Worm (Caenorhabditis elegans) whole organism, young adult: ENCODE results near the gene bas-1.

ENCODE experiments used
- B0019.2 ChIP-seq: fragments of 200-800 bp; sonication (Bioruptor generic); conservative IDR thresholded peaks from 2 replicates; pipeline ENCODE4 v1.3.6; 2022; ENCODE audit warnings: missing genetic modification reagents, missing genetic modification characterization, missing compliant biosample characterization
- B0336.3 ChIP-seq: fragments of 200-800 bp; sonication (Bioruptor generic); IDR thresholded peaks from 2 replicates; pipeline ENCODE4 v1.3.6; 2022; ENCODE audit warnings: missing genetic modification characterization, missing compliant biosample characterization
- C17E4.6 ChIP-seq: fragments of 200-800 bp; sonication (Bioruptor generic); IDR thresholded peaks from 2 replicates; pipeline ENCODE4 v1.3.6; 2022; ENCODE audit warnings: missing genetic modification reagents, missing genetic modification characterization, missing compliant biosample characterization
- F52B5.7 ChIP-seq: sonication (generic microtip); optimal IDR thresholded peaks from 2 replicates; lab custom pipeline; 2016; ENCODE audit warnings: mild to moderate bottlenecking, missing genetic modification characterization, missing compliant biosample characterization
- T07F8.4 ChIP-seq: sonication (generic microtip); optimal IDR thresholded peaks from 2 replicates; lab custom pipeline; 2016; ENCODE audit warnings: mild to moderate bottlenecking, missing genetic modification characterization, moderate library complexity, missing compliant biosample characterization
- Y79H2A.3 ChIP-seq: fragments of 200-800 bp; sonication (Bioruptor generic); conservative IDR thresholded peaks from 2 replicates; pipeline ENCODE4 v1.3.6; 2022; ENCODE audit warnings: missing genetic modification reagents, missing genetic modification characterization, missing compliant biosample characterization
- aptf-2 ChIP-seq: fragments of 200-800 bp; sonication (Bioruptor generic); conservative IDR thresholded peaks from 2 replicates; pipeline ENCODE4 v1.3.6; 2022; ENCODE audit warnings: missing genetic modification reagents, missing genetic modification characterization, missing compliant biosample characterization
- aptf-3 ChIP-seq: fragments of 200-800 bp; sonication (Bioruptor generic); IDR thresholded peaks from 2 replicates; pipeline ENCODE4 v1.3.6; 2022; ENCODE audit warnings: missing genetic modification characterization, missing compliant biosample characterization
- athp-1 ChIP-seq: sonication (generic microtip); optimal IDR thresholded peaks from 2 replicates; lab custom pipeline; 2017; ENCODE audit warnings: mild to moderate bottlenecking, missing genetic modification characterization, missing compliant biosample characterization
- attf-6 ChIP-seq: fragments of 200-800 bp; sonication (Bioruptor generic); IDR thresholded peaks from 2 replicates; pipeline ENCODE4 v1.3.6; 2022; ENCODE audit warnings: missing genetic modification reagents, missing genetic modification characterization, missing compliant biosample characterization
- bed-2 ChIP-seq: fragments of 200-800 bp; sonication (Bioruptor generic); IDR thresholded peaks from 2 replicates; pipeline ENCODE4 v1.3.6; 2022; ENCODE audit warnings: missing genetic modification reagents, missing genetic modification characterization, missing compliant biosample characterization
- cebp-2 ChIP-seq: fragments of 200-800 bp; sonication (Bioruptor generic); IDR thresholded peaks from 2 replicates; pipeline ENCODE4 v1.3.6; 2022; ENCODE audit warnings: missing genetic modification characterization, missing compliant biosample characterization
- ceh-100 ChIP-seq: fragments of 200-800 bp; sonication (Bioruptor generic); IDR thresholded peaks from 2 replicates; pipeline ENCODE4 v1.3.6; 2022; ENCODE audit warnings: missing genetic modification reagents, missing genetic modification characterization, missing compliant biosample characterization
- ceh-91 ChIP-seq: fragments of 200-800 bp; sonication (Bioruptor generic); IDR thresholded peaks from 2 replicates; pipeline ENCODE4 v1.3.6; 2022; ENCODE audit warnings: missing genetic modification reagents, missing genetic modification characterization, missing compliant biosample characterization
- die-1 ChIP-seq: sonication (generic microtip); optimal IDR thresholded peaks from 2 replicates; lab custom pipeline; 2016; ENCODE audit warnings: missing genotype, mild to moderate bottlenecking, missing genetic modification characterization, missing compliant biosample characterization
- dox-1 ChIP-seq: fragments of 200-800 bp; sonication (Bioruptor generic); IDR thresholded peaks from 2 replicates; pipeline ENCODE4 v1.3.6; 2022; ENCODE audit warnings: missing genetic modification reagents, missing genetic modification characterization, missing compliant biosample characterization
- ets-4 ChIP-seq: fragments of 200-800 bp; sonication (Bioruptor generic); optimal IDR thresholded peaks from 2 replicates; lab custom pipeline; 2018; ENCODE audit warnings: mild to moderate bottlenecking, missing genetic modification characterization, missing compliant biosample characterization
- fkh-3 ChIP-seq: sonication (generic microtip); optimal IDR thresholded peaks from 2 replicates; lab custom pipeline; 2016; ENCODE audit warnings: mild to moderate bottlenecking, missing genetic modification characterization, missing compliant biosample characterization
- hsf-1 ChIP-seq: fragments of 200-800 bp; sonication (Bioruptor generic); IDR thresholded peaks from 2 replicates; pipeline ENCODE4 v1.3.6; 2022; ENCODE audit warnings: missing genetic modification reagents, missing genetic modification characterization, missing compliant biosample characterization
- lir-1 ChIP-seq: fragments of 200-800 bp; sonication (Bioruptor generic); conservative IDR thresholded peaks from 2 replicates; pipeline ENCODE4 v1.3.6; 2022; ENCODE audit warnings: missing genetic modification reagents, missing genetic modification characterization, missing compliant biosample characterization
- madf-3 ChIP-seq: fragments of 200-800 bp; sonication (Bioruptor generic); IDR thresholded peaks from 2 replicates; pipeline ENCODE4 v1.3.6; 2022; ENCODE audit warnings: missing genetic modification reagents, missing genetic modification characterization, missing compliant biosample characterization
- madf-8 ChIP-seq: fragments of 200-800 bp; sonication (Bioruptor generic); conservative IDR thresholded peaks from 2 replicates; pipeline ENCODE4 v1.3.6; 2022; ENCODE audit warnings: missing genetic modification reagents, missing genetic modification characterization, missing compliant biosample characterization
- nfyb-1 ChIP-seq: fragments of 200-800 bp; sonication (Bioruptor generic); IDR thresholded peaks from 2 replicates; pipeline ENCODE4 v1.3.6; 2022; ENCODE audit warnings: missing genetic modification reagents, missing genetic modification characterization, missing compliant biosample characterization
- nhr-120 ChIP-seq: fragments of 200-800 bp; sonication (Bioruptor generic); IDR thresholded peaks from 2 replicates; pipeline ENCODE4 v1.3.6; 2022; ENCODE audit warnings: missing genetic modification characterization, missing compliant biosample characterization
- pha-4 ChIP-seq: fragments of 150-350 bp; sonication (generic microtip); optimal IDR thresholded peaks from 2 replicates; lab custom pipeline; 2014; ENCODE audit warnings: missing biosample characterization, missing genetic modification reagents, missing genetic modification characterization
- rec-8 ChIP-seq, 2 experiments: sonication (generic microtip); optimal IDR thresholded peaks; 2 replicates each; lab custom pipeline; 2016; ENCODE audit warnings: mild to moderate bottlenecking in 2 of 2, missing genetic modification characterization in 2 of 2, missing genetic modification reagents in 2 of 2, missing genotype in 2 of 2, missing biosample characterization in 1 of 2, missing compliant biosample characterization in 1 of 2, moderate library complexity in 1 of 2
- repo-1 ChIP-seq: sonication (generic microtip); optimal IDR thresholded peaks from 2 replicates; lab custom pipeline; 2017; ENCODE audit warnings: mild to moderate bottlenecking, missing genetic modification characterization, missing compliant biosample characterization
- sea-2 ChIP-seq: fragments of 200-800 bp; sonication (Bioruptor generic); IDR thresholded peaks from 2 replicates; pipeline ENCODE4 v1.3.6; 2022; ENCODE audit warnings: missing genetic modification characterization, missing compliant biosample characterization
- snpc-4 ChIP-seq, 5 experiments: fragments of 150-350 bp in 1 of 5; sonication (generic microtip) in 4 of 5; optimal IDR thresholded peaks; 2 replicates each; lab custom pipeline; 2014 to 2018; ENCODE audit warnings: missing genetic modification characterization in 5 of 5, missing biosample characterization in 3 of 5, antibody characterized with exemption in 2 of 5, mild to moderate bottlenecking in 2 of 5, missing compliant biosample characterization in 2 of 5, missing genotype in 2 of 5, moderate library complexity in 2 of 5, missing genetic modification reagents in 1 of 5
- somi-1 ChIP-seq: fragments of 200-800 bp; sonication (Bioruptor generic); optimal IDR thresholded peaks from 2 replicates; lab custom pipeline; 2018; ENCODE audit warnings: mild to moderate bottlenecking, missing genetic modification characterization, missing compliant biosample characterization
- sptf-2 ChIP-seq: fragments of 200-800 bp; sonication (Bioruptor generic); optimal IDR thresholded peaks from 2 replicates; lab custom pipeline; 2018; ENCODE audit warnings: mild to moderate bottlenecking, missing genetic modification characterization, missing compliant biosample characterization
- zfh-2 ChIP-seq: fragments of 200-800 bp; sonication (Bioruptor generic); conservative IDR thresholded peaks from 2 replicates; pipeline ENCODE4 v1.3.6; 2022; ENCODE audit warnings: missing genetic modification reagents, missing genetic modification characterization, missing compliant biosample characterization

The bas-1 gene

DNA sequence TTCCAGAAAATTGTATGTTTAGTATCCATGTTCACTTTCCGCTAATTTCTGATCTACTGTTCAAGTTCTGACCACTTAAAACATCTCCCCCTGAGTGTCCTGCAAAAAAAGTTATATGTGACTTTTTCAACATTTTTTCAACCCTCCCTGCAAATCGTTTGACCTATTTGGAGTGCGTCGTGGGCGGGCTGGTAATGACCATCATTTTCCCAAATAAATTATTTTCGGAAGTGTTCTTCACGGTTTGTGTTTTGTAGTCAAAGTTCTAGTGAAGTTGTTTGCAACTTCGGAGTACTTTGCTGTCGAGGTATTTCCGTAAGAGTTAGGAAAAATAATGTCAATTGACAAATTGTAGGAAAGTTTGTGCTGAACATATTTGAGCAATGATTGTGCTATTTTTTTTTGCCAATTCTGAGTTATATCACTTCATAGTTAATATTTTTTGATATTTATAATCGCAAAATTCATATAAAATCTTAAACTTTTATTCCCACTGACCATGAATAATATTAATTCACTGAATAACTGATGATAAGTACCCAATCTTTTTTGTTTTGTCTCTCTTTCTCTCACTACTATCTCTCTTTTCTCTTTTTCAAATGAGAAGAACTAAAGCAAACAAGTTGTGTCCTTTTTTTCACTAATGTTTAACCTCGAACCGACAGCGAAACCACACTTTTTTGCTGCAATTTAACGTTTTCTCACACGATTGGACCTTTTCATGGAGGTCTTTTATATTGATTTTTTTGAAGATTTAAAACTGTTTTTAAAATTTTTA, 10.3 kb downstream of the bas-1 start:
- TF ChIP-seq pha-4 (tag; lab: Kevin White, UChicago) (no peak), somi-1 (GFP tag; lab: Kevin White, UChicago) (no peak), sptf-2 (GFP tag; lab: Kevin White, UChicago) (no peak), rec-8 (tag; optimal IDR thresholded peaks at IDR 0.05; lab: Kevin White, UChicago) (no peak), sea-2 (GFP tag; lab: Robert Waterston, UW) (no peak), nhr-120 (no peak), aptf-3 (GFP tag; lab: Robert Waterston, UW) (no peak), die-1 (no peak), madf-3 (GFP tag; lab: Robert Waterston, UW) (no peak), repo-1 (tag; lab: Kevin White, UChicago) (no peak), zfh-2 (GFP tag; lab: Robert Waterston, UW) (no peak), dox-1 (GFP tag; lab: Robert Waterston, UW) (no peak), attf-6 (GFP tag; lab: Robert Waterston, UW) (no peak), cebp-2 (GFP tag; lab: Robert Waterston, UW) (no peak), fkh-3 (tag; lab: Kevin White, UChicago) (no peak), bed-2 (no peak), lir-1 (GFP tag; lab: Robert Waterston, UW) (no peak), Y79H2A.3 (GFP tag; lab: Robert Waterston, UW) (no peak)

DNA sequence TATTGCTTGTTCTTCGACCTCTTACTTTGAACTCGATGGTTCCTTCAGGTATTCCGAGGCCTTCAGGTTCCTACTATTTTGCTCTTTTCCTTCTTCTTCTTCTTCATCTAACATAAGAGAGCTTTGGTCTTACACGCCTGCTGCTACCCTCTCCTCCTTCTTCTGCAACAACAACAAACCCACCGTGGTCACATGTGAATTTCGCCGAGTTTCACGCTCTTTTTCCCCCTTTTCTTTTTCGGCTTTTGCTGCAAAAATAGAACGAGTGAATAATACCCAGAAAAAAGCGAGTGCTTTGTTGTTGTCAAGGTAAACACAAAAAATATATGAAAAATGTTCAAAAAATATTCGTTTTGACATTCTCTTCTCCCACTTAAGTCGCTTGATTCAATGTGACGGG, 11.3 kb downstream of the bas-1 start:
- no peak for TF ChIP-seq ceh-100 (GFP tag; lab: Robert Waterston, UW)
- no peak for TF ChIP-seq T07F8.4 (tag; lab: Kevin White, UChicago)
- TF ChIP-seq snpc-4 (GFP tag; optimal IDR thresholded peaks at IDR 0.05; lab: Kevin White, UChicago): no peak
- TF ChIP-seq snpc-4 (tag; optimal IDR thresholded peaks at IDR 0.05; lab: Kevin White, UChicago): no peak
- 0 out of 2 replicates have a peak, but pooled peaks have one; percentile 33 for TF ChIP-seq zfh-2 (GFP tag; lab: Robert Waterston, UW)

DNA sequence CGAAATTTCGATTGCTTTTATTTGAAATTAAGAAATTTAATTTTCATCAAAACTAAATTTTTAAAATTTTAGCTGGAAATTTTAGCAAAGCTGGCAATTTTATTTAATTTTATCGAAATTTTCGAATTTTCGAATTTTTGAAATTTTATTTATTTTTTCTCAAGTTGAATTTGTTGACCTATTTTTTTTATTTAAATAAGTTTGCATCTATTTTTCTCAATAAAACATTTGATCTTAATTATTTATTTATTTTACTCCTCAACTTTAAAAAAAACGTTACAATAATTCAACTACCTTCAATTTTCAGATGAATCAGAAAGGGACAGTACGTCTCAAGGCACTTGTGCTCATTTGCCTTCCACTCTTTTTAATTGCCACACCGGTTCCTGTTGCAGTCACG, 12.8 kb downstream of the bas-1 start, which contains the start of gene daf-4:
Gene daf-4, plus strand, starts transcription at position 301 of the 400 bp plus-strand sequence.
- TF ChIP-seq F52B5.7 (tag; lab: Kevin White, UChicago): no peak
- no peak for TF ChIP-seq bed-2
- TF ChIP-seq B0019.2: no peak
- TF ChIP-seq madf-8 (GFP tag; lab: Robert Waterston, UW): no peak
- no peak for TF ChIP-seq nfyb-1
- TF ChIP-seq hsf-1 (GFP tag; lab: Robert Waterston, UW): no peak
- TF ChIP-seq B0336.3 (GFP tag; lab: Robert Waterston, UW): no peak
- TF ChIP-seq athp-1 (tag; lab: Kevin White, UChicago): no peak
- TF ChIP-seq ceh-100 (GFP tag; lab: Robert Waterston, UW): no peak
- no peak for TF ChIP-seq ceh-91 (GFP tag; lab: Robert Waterston, UW)
- TF ChIP-seq ets-4 (GFP tag; lab: Kevin White, UChicago): no peak
- TF ChIP-seq C17E4.6 (GFP tag; lab: Robert Waterston, UW): no peak

DNA sequence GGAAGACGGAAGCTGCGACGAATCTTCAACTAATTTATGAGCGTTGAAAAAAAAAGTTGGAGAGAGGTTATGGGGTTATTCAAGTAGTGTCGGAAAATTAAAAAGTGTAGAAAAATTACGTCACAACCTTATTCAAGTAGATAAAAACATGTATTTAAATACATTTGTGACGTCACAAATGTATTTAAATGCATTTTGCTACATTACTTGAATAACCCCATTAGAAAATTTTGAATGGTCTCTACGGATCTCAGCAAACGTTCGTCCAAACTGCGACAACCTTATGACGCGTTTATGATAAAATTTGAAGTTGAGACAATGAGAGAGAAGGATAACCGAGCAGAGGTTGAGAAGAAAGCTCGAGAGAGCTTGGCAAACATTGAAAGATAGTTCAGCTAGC, 15.5 kb downstream of the bas-1 start:
- TF ChIP-seq aptf-2 (GFP tag; lab: Robert Waterston, UW): 0 out of 2 replicates have a peak, but pooled peaks have one; percentile 5
